Worm (Caenorhabditis elegans) whole organism, mixed stage, embryonic: Measurements from ENCODE around the gene ugt-65.

Experiments used
- blmp-1 ChIP-seq: fragments of 150-350 bp; optimal IDR thresholded peaks from 2 replicates; lab custom pipeline; 2014; ENCODE audit warnings: missing biosample characterization, missing genetic modification characterization
- ces-1 ChIP-seq: fragments of 150-350 bp; optimal IDR thresholded peaks from 2 replicates; lab custom pipeline; 2014; ENCODE audit warnings: missing biosample characterization, missing genetic modification reagents, missing genetic modification characterization
- drap-1 ChIP-seq: fragments of 200-800 bp; sonication (Bioruptor generic); optimal IDR thresholded peaks from 3 replicates; lab custom pipeline; 2018; ENCODE audit warnings: mild to moderate bottlenecking, missing genetic modification characterization, missing compliant biosample characterization
- elt-3 ChIP-seq: fragments of 150-350 bp; optimal IDR thresholded peaks from 2 replicates; lab custom pipeline; 2014; ENCODE audit warnings: missing biosample characterization, missing genetic modification characterization
- mab-5 ChIP-seq: fragments of 150-350 bp; optimal IDR thresholded peaks from 2 replicates; lab custom pipeline; 2014; ENCODE audit warnings: missing biosample characterization, missing genetic modification characterization
- mep-1 ChIP-seq: fragments of 150-350 bp; optimal IDR thresholded peaks from 2 replicates; lab custom pipeline; 2017; ENCODE audit warnings: missing biosample characterization, missing genetic modification reagents, missing genetic modification characterization, inconsistent platforms
- mls-2 ChIP-seq: sonication (generic microtip); optimal IDR thresholded peaks from 2 replicates; lab custom pipeline; 2016; ENCODE audit warnings: mild to moderate bottlenecking, missing genetic modification characterization, moderate library complexity, missing compliant biosample characterization
- nhr-12 ChIP-seq: fragments of 150-350 bp; optimal IDR thresholded peaks from 2 replicates; lab custom pipeline; 2014; ENCODE audit warnings: missing biosample characterization, missing genetic modification characterization
- nhr-28 ChIP-seq: fragments of 150-350 bp; optimal IDR thresholded peaks from 2 replicates; lab custom pipeline; 2014; ENCODE audit warnings: missing biosample characterization, missing genetic modification characterization
- pha-4 ChIP-seq: fragments of 150-350 bp; optimal IDR thresholded peaks from 2 replicates; lab custom pipeline; 2018; ENCODE audit warnings: missing biosample characterization, missing genetic modification reagents, missing genetic modification characterization
- snpc-4 ChIP-seq: fragments of 150-350 bp; optimal IDR thresholded peaks from 2 replicates; lab custom pipeline; 2014; ENCODE audit warnings: missing biosample characterization, missing genetic modification characterization
- unc-39 ChIP-seq: fragments of 150-350 bp; optimal IDR thresholded peaks from 2 replicates; lab custom pipeline; 2014; ENCODE audit warnings: missing biosample characterization, missing genetic modification characterization

- TF ChIP-seq drap-1 (GFP tag; lab: Kevin White, UChicago) (no peak), elt-3 (tag; lab: Kevin White, UChicago) (no peak), pha-4 (tag; lab: Kevin White, UChicago) (no peak), nhr-28 (tag; lab: Kevin White, UChicago) (no peak), unc-39 (no peak), nhr-12 (tag; lab: Kevin White, UChicago) (no peak), snpc-4 (no peak), ces-1 (GFP tag; lab: Kevin White, UChicago) (no peak), mab-5 (tag; lab: Kevin White, UChicago) (no peak), mls-2 (tag; lab: Kevin White, UChicago) (no peak), mep-1 (no peak), blmp-1 (no peak)
Measured at ce11 chrIV:12438359-12438758, 17.9 kb downstream of the ugt-65 start, which contains the start of gene clec-185.
